Fruit fly (Drosophila melanogaster) whole organism, embryonic: ENCODE results near the gene armi.

Experiments used
- CG10543 ChIP-seq: fragments of 200-800 bp; sonication (Bioruptor generic); optimal IDR thresholded peaks from 3 replicates; lab custom pipeline; 2017; ENCODE audit warnings: missing biosample characterization, mild to moderate bottlenecking, missing genetic modification characterization, moderate library complexity
- CG10979 ChIP-seq: fragments of 200-800 bp; sonication (Bioruptor generic); optimal IDR thresholded peaks from 2 replicates; lab custom pipeline; 2018; ENCODE audit warnings: missing biosample characterization, mild to moderate bottlenecking, missing genetic modification characterization, moderate library complexity
- CG15073 ChIP-seq: fragments of 200-800 bp; sonication (Bioruptor generic); optimal IDR thresholded peaks from 2 replicates; lab custom pipeline; 2016; ENCODE audit warnings: missing biosample characterization, missing genetic modification characterization
- CG4328 ChIP-seq: fragments of 200-800 bp; sonication (Bioruptor generic); optimal IDR thresholded peaks from 3 replicates; lab custom pipeline; 2017; ENCODE audit warnings: missing biosample characterization, missing genetic modification reagents, missing genetic modification characterization
- CG8281 ChIP-seq: fragments of 200-800 bp; sonication (Bioruptor generic); optimal IDR thresholded peaks from 2 replicates; lab custom pipeline; 2018; ENCODE audit warnings: missing biosample characterization, mild to moderate bottlenecking, missing genetic modification characterization, moderate library complexity
- CG9727 ChIP-seq: fragments of 200-800 bp; sonication (Bioruptor generic); optimal IDR thresholded peaks from 3 replicates; lab custom pipeline; 2017; ENCODE audit warnings: missing biosample characterization, mild to moderate bottlenecking, missing genetic modification characterization
- Drgx ChIP-seq: fragments of 200-800 bp; sonication (Bioruptor generic); IDR thresholded peaks from 2 replicates; pipeline ENCODE4 v1.3.6; 2022; ENCODE audit warnings: missing biosample characterization, missing genetic modification characterization
- Fer3 ChIP-seq: fragments of 200-800 bp; sonication (Bioruptor generic); optimal IDR thresholded peaks from 2 replicates; lab custom pipeline; 2018; ENCODE audit warnings: missing biosample characterization, mild to moderate bottlenecking, missing genetic modification characterization, moderate library complexity
- Hey ChIP-seq: fragments of 200-800 bp; sonication (Bioruptor generic); optimal IDR thresholded peaks from 3 replicates; lab custom pipeline; 2018; ENCODE audit warnings: missing biosample characterization, mild to moderate bottlenecking, missing genetic modification characterization
- Hr78 ChIP-seq, 2 experiments: fragments of 200-800 bp in 1 of 2; fragments of >200 bp in 1 of 2; sonication (Bioruptor generic) in 1 of 2; optimal IDR thresholded peaks; 2 replicates each; lab custom pipeline; 2017 to 2019; ENCODE audit warnings: missing biosample characterization in 2 of 2, missing genetic modification characterization in 2 of 2, mild to moderate bottlenecking in 1 of 2, moderate library complexity in 1 of 2
- Med ChIP-seq: fragments of 200-800 bp; sonication (Bioruptor generic); peaks from one replicate; lab custom pipeline; 2016; ENCODE audit warnings: missing biosample characterization, missing genetic modification characterization, mild to moderate bottlenecking, inconsistent platforms, moderate library complexity
- NFAT ChIP-seq: fragments of 200-800 bp; sonication (Bioruptor generic); IDR thresholded peaks from 2 replicates; pipeline ENCODE4 v1.3.6; 2022; ENCODE audit warnings: missing biosample characterization, missing genetic modification characterization
- Opbp ChIP-seq: fragments of 200-800 bp; sonication (Bioruptor generic); IDR thresholded peaks from 3 replicates; pipeline ENCODE4 v1.3.6; 2022; ENCODE audit warnings: missing biosample characterization, missing genetic modification characterization; ENCODE audit not compliant: partially characterized antibody
- Rx ChIP-seq: fragments of 200-800 bp; sonication (Bioruptor generic); IDR thresholded peaks from 2 replicates; pipeline ENCODE4 v1.3.6; 2022; ENCODE audit warnings: missing biosample characterization, missing genetic modification characterization
- Ssrp ChIP-seq: fragments of 200-800 bp; sonication (Bioruptor generic); optimal IDR thresholded peaks from 2 replicates; lab custom pipeline; 2018; ENCODE audit warnings: missing biosample characterization, mild to moderate bottlenecking, missing genetic modification characterization, moderate library complexity
- Stat92E ChIP-seq, 3 experiments: fragments of >200 bp in 2 of 3; fragments of 200-800 bp in 1 of 3; sonication (Bioruptor generic) in 1 of 3; optimal IDR thresholded peaks; 2 replicates each; lab custom pipeline; 2017 to 2019; ENCODE audit warnings: missing biosample characterization in 3 of 3, missing genetic modification characterization in 3 of 3, mild to moderate bottlenecking in 1 of 3, moderate library complexity in 1 of 3
- abd-A ChIP-seq: fragments of 200-800 bp; sonication (Bioruptor generic); optimal IDR thresholded peaks from 3 replicates; lab custom pipeline; 2019; ENCODE audit warnings: missing biosample characterization, mild to moderate bottlenecking, missing genetic modification characterization, moderate library complexity
- bsh ChIP-seq, 2 experiments: fragments of 200-800 bp; sonication (Bioruptor generic); optimal IDR thresholded peaks; 2 replicates each; lab custom pipeline; 2017 to 2018; ENCODE audit warnings: mild to moderate bottlenecking in 2 of 2, missing biosample characterization in 2 of 2, missing genetic modification characterization in 2 of 2, moderate library complexity in 1 of 2
- chinmo ChIP-seq: fragments of 200-800 bp; sonication (Bioruptor generic); IDR thresholded peaks from 4 replicates; pipeline ENCODE4 v1.3.6; 2022; ENCODE audit warnings: missing biosample characterization, missing genetic modification characterization; ENCODE audit not compliant: partially characterized antibody
- dmrt99B ChIP-seq: fragments of 200-800 bp; sonication (Bioruptor generic); optimal IDR thresholded peaks from 2 replicates; lab custom pipeline; 2018; ENCODE audit warnings: missing biosample characterization, mild to moderate bottlenecking, missing genetic modification characterization, moderate library complexity
- en ChIP-seq: fragments of 200-800 bp; sonication (Bioruptor generic); optimal IDR thresholded peaks from 2 replicates; lab custom pipeline; 2016; ENCODE audit warnings: missing biosample characterization, missing genetic modification characterization
- fd96Cb ChIP-seq: fragments of 200-800 bp; sonication (Bioruptor generic); optimal IDR thresholded peaks from 2 replicates; lab custom pipeline; 2018; ENCODE audit warnings: missing biosample characterization, mild to moderate bottlenecking, missing genetic modification characterization, moderate library complexity
- gem ChIP-seq: fragments of 200-800 bp; sonication (Bioruptor generic); optimal IDR thresholded peaks from 2 replicates; lab custom pipeline; 2019; ENCODE audit warnings: missing biosample characterization, mild to moderate bottlenecking, missing genetic modification characterization, moderate library complexity
- grn ChIP-seq: fragments of 200-800 bp; sonication (Bioruptor generic); optimal IDR thresholded peaks from 3 replicates; lab custom pipeline; 2017; ENCODE audit warnings: missing biosample characterization, missing genetic modification characterization
- gsb-n ChIP-seq: fragments of 200-800 bp; sonication (Bioruptor generic); optimal IDR thresholded peaks from 3 replicates; lab custom pipeline; 2018; ENCODE audit warnings: missing biosample characterization, mild to moderate bottlenecking, missing genetic modification characterization
- h ChIP-seq: fragments of >200 bp; optimal IDR thresholded peaks from 2 replicates; lab custom pipeline; 2017
- luna ChIP-seq: fragments of 200-800 bp; sonication (Bioruptor generic); optimal IDR thresholded peaks from 2 replicates; lab custom pipeline; 2016; ENCODE audit warnings: missing biosample characterization, missing genetic modification characterization
- nom ChIP-seq: fragments of 200-800 bp; sonication (Bioruptor generic); optimal IDR thresholded peaks from 2 replicates; lab custom pipeline; 2017; ENCODE audit warnings: missing biosample characterization, missing genetic modification characterization, mild to moderate bottlenecking, moderate library complexity, missing genetic modification reagents
- odd ChIP-seq: fragments of 200-800 bp; sonication (Bioruptor generic); optimal IDR thresholded peaks from 2 replicates; lab custom pipeline; 2017; ENCODE audit warnings: missing biosample characterization, mild to moderate bottlenecking, missing genetic modification characterization
- ro ChIP-seq: fragments of 200-800 bp; sonication (Bioruptor generic); IDR thresholded peaks from 2 replicates; pipeline ENCODE4 v1.3.6; 2022; ENCODE audit warnings: missing biosample characterization, missing genetic modification characterization
- scrt ChIP-seq: fragments of 200-800 bp; sonication (Bioruptor generic); optimal IDR thresholded peaks from 2 replicates; lab custom pipeline; 2018; ENCODE audit warnings: missing biosample characterization, mild to moderate bottlenecking, missing genetic modification characterization, moderate library complexity
- sd ChIP-seq: fragments of 200-800 bp; sonication (Bioruptor generic); optimal IDR thresholded peaks from 3 replicates; lab custom pipeline; 2018; ENCODE audit warnings: missing biosample characterization, mild to moderate bottlenecking, missing genetic modification characterization, moderate library complexity
- sens ChIP-seq: fragments of 200-800 bp; sonication (Bioruptor generic); peaks from one replicate; lab custom pipeline; 2016; ENCODE audit warnings: missing biosample characterization, missing genetic modification characterization
- sqz ChIP-seq: fragments of 200-800 bp; sonication (Bioruptor generic); optimal IDR thresholded peaks from 3 replicates; lab custom pipeline; 2018; ENCODE audit warnings: missing biosample characterization, mild to moderate bottlenecking, missing genetic modification characterization
- sr ChIP-seq: fragments of 200-800 bp; sonication (Bioruptor generic); IDR thresholded peaks from 3 replicates; pipeline ENCODE4 v1.3.6; 2022; ENCODE audit warnings: missing biosample characterization, missing genetic modification characterization

The armi gene

DNA sequence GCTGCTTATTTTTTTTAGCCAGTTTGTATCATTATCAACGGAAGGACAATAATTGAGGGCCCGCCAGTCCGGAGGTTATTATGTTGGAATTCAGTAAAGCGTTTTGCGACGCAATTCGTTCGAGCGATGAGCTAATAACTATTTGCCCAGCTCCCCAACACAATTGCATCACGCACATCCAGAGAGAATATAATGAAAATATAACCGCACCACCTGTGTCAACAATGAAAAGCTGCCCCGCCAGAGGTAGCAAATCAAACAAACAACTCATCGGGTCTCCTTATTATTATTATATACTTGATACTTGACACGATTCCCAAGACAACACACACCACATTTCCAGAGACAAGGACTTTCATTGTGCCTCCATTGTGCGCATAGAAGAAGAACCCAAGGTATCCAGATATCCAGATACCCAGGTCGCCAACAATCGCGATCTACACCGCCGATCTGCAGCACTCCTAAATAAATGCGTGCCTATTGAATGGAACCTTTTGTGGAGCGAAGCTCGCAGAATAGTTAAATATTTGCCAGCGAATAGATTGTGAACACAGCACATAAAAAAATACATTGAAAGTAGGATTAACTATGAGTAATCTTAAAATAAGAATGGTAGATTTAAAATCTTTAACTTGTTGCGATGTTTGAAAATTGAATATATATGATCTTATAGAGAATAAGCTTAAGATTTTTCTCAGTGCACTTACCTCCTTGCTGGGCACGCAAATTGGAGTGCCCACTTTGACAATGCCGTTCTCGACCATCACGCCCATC lies 18.2 kb upstream of the armi start:
- TF ChIP-seq Rx (GFP tag; lab: Robert Waterston, UW), result no peak
- peak; percentile 12 for TF ChIP-seq Med (GFP tag; lab: Kevin White, UChicago)
- TF ChIP-seq bsh (GFP tag; optimal IDR thresholded peaks at IDR 0.05; lab: Kevin White, UChicago), result peak in 1 of 2 experiments; percentile 3
- peak; percentile 18 for TF ChIP-seq sens (GFP tag; lab: Kevin White, UChicago)

DNA sequence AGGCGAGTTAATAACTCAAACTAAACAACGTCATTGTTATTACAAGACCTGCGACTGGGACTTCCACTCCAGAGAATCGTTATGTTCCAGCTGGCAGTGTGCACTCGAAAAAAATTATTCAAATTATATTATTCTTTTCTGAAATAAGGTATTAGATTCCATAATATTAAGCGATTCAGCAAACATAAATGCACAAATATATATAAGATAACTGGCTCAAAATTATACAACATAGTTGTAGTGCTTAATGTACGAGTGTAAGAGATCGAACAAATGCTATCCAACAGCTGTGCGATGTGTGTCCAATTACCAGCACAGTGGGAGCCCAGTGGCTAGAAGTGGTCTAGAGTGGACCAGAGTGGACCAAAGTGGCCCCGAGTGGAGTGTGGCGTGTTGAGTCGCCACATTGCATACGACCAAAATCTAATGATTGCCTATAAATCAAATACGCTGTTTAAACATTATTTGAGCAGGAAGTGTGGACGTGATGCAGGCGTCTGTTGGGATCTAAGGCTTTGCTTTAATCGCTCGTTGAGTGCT lies 16.8 kb upstream of the armi start:
- TF ChIP-seq ro (GFP tag; lab: Robert Waterston, UW), result no peak
- peak; percentile 32 to 35 for TF ChIP-seq bsh (GFP tag; optimal IDR thresholded peaks at IDR 0.05; lab: Kevin White, UChicago)
- TF ChIP-seq luna, result no peak
- peak; percentile 64 for TF ChIP-seq Drgx
- TF ChIP-seq Med (GFP tag; lab: Kevin White, UChicago), result peak; percentile 46
- TF ChIP-seq nom, result peak; percentile 44
- 0 out of 2 replicates have a peak, but pooled peaks have one; percentile 12 for TF ChIP-seq NFAT (GFP tag; lab: Robert Waterston, UW)
- TF ChIP-seq Ssrp, result no peak
- peak; percentile 20 for TF ChIP-seq gem (tag; lab: Kevin White, UChicago)
- no peak for TF ChIP-seq scrt (GFP tag; lab: Kevin White, UChicago)
- TF ChIP-seq gsb-n (tag; lab: Kevin White, UChicago), result peak; percentile 13
- peak; percentile 16 for TF ChIP-seq CG10979
- no peak for TF ChIP-seq dmrt99B (tag; lab: Kevin White, UChicago)
- TF ChIP-seq CG9727, result no peak
- peak; percentile 43 for TF ChIP-seq sens (GFP tag; lab: Kevin White, UChicago)
- TF ChIP-seq CG4328, result no peak
- TF ChIP-seq, all 482 proteins: peak for 9

dm6 chr3L:3447948-3448526 lies 13.1 kb upstream of the armi start:
- TF ChIP-seq Stat92E (GFP tag; optimal IDR thresholded peaks at IDR 0.05; lab: Kevin White, UChicago) (peak in 1 of 3 experiments; percentile 85), CG8281 (tag; lab: Kevin White, UChicago) (peak; percentile 25), CG10543 (peak; percentile 2), grn (GFP tag; lab: Kevin White, UChicago) (peak; percentile 38), Med (GFP tag; lab: Kevin White, UChicago) (peak; percentile 67), sr (GFP tag; lab: Robert Waterston, UW) (peak; percentile 39; the same call in 1 of the 3 replicates), h (lab: Kevin White, UChicago) (no peak), Opbp (no peak), sqz (GFP tag; lab: Kevin White, UChicago) (peak; percentile 25), chinmo (GFP tag; lab: Robert Waterston, UW) (peak; percentile 63; the same call in 1 of the 4 replicates), Fer3 (tag; lab: Kevin White, UChicago) (no peak), Hey (peak; percentile 4), Hr78 (GFP tag; optimal IDR thresholded peaks at IDR 0.05; lab: Kevin White, UChicago) (peak in 1 of 2 experiments; percentile 54), abd-A (tag; lab: Kevin White, UChicago) (peak; percentile 48), CG15073 (no peak), sens (GFP tag; lab: Kevin White, UChicago) (peak; percentile 11), odd (GFP tag; lab: Kevin White, UChicago) (peak; percentile 1), en (no peak), sd (tag; lab: Kevin White, UChicago) (peak; percentile 50), fd96Cb (tag; lab: Kevin White, UChicago) (no peak)
- TF ChIP-seq, all 482 proteins: peak for 14
